Fruit fly (Drosophila melanogaster) whole organism, wandering third instar larva: ENCODE measurements around the gene tara.

ENCODE experiments used
- Abd-B ChIP-seq: fragments of >200 bp; optimal IDR thresholded peaks from 2 replicates; lab custom pipeline; 2017; ENCODE audit warnings: missing biosample characterization, missing genetic modification characterization
- CG32264 ChIP-seq: fragments of 200-800 bp; sonication (Bioruptor generic); optimal IDR thresholded peaks from 2 replicates; lab custom pipeline; 2016; ENCODE audit warnings: missing biosample characterization, missing genetic modification characterization
- CG9705 ChIP-seq: fragments of 200-800 bp; sonication (Bioruptor generic); optimal IDR thresholded peaks from 2 replicates; lab custom pipeline; 2018; ENCODE audit warnings: missing biosample characterization, mild to moderate bottlenecking, missing genetic modification characterization
- CrebA ChIP-seq: fragments of 200-800 bp; sonication (Bioruptor generic); optimal IDR thresholded peaks from 2 replicates; lab custom pipeline; 2016; ENCODE audit warnings: missing biosample characterization, mild to moderate bottlenecking, missing genetic modification characterization, borderline replicate concordance
- Dfd ChIP-seq: fragments of >200 bp; optimal IDR thresholded peaks from 2 replicates; lab custom pipeline; 2017; ENCODE audit warnings: missing biosample characterization, missing genetic modification characterization
- Dif ChIP-seq: fragments of 200-275, 200-300 bp; sonication (Bioruptor generic); optimal IDR thresholded peaks from 2 replicates; lab custom pipeline; 2018; ENCODE audit warnings: missing biosample characterization, missing genetic modification characterization; ENCODE audit not compliant: partially characterized antibody
- GATAd ChIP-seq: sonication (Bioruptor generic); optimal IDR thresholded peaks from 2 replicates; lab custom pipeline; 2016; ENCODE audit warnings: missing biosample characterization, missing genetic modification characterization
- HLH106 ChIP-seq: fragments of 200-800 bp; optimal IDR thresholded peaks from 3 replicates; lab custom pipeline; 2019; ENCODE audit warnings: missing biosample characterization, mild to moderate bottlenecking, missing genetic modification characterization, moderate library complexity
- Hnf4 ChIP-seq: fragments of 200-800 bp; sonication (Bioruptor generic); optimal IDR thresholded peaks from 2 replicates; lab custom pipeline; 2016; ENCODE audit warnings: missing biosample characterization, mild to moderate bottlenecking, missing genetic modification characterization
- Hr78 ChIP-seq: fragments of >200 bp; optimal IDR thresholded peaks from 2 replicates; lab custom pipeline; 2017; ENCODE audit warnings: missing biosample characterization, missing genetic modification characterization
- Hr83 ChIP-seq: fragments of 200-300 bp; sonication (Bioruptor generic); optimal IDR thresholded peaks from 2 replicates; lab custom pipeline; 2016; ENCODE audit warnings: missing biosample characterization, mild to moderate bottlenecking, missing genetic modification characterization, moderate library complexity; ENCODE audit not compliant: poor library complexity, severe bottlenecking
- Jra ChIP-seq: sonication (Bioruptor generic); optimal IDR thresholded peaks from 2 replicates; lab custom pipeline; 2016; ENCODE audit warnings: missing biosample characterization, missing genetic modification characterization
- Mio ChIP-seq: sonication (Bioruptor generic); optimal IDR thresholded peaks from 2 replicates; lab custom pipeline; 2016; ENCODE audit warnings: missing biosample characterization, missing genetic modification characterization
- Myc ChIP-seq: fragments of >200 bp; optimal IDR thresholded peaks from 2 replicates; lab custom pipeline; 2017
- N ChIP-seq: fragments of >200 bp; optimal IDR thresholded peaks from 2 replicates; lab custom pipeline; 2018; ENCODE audit warnings: missing biosample characterization, missing external identifiers, missing genetic modification characterization
- OdsH ChIP-seq: fragments of 200-800 bp; sonication (Bioruptor generic); optimal IDR thresholded peaks from 2 replicates; lab custom pipeline; 2016; ENCODE audit warnings: missing biosample characterization, mild to moderate bottlenecking, missing genetic modification characterization
- Rel ChIP-seq, 2 experiments: fragments of 200-800 bp; sonication (Bioruptor generic) in 1 of 2; optimal IDR thresholded peaks; 2 replicates in 1 of 2; 3 replicates in 1 of 2; lab custom pipeline; 2016 to 2019; ENCODE audit warnings: mild to moderate bottlenecking in 2 of 2, missing biosample characterization in 2 of 2, missing genetic modification characterization in 2 of 2, moderate library complexity in 1 of 2
- Sp1 ChIP-seq: fragments of 200-800 bp; sonication (Bioruptor generic); optimal IDR thresholded peaks from 3 replicates; lab custom pipeline; 2019; ENCODE audit warnings: missing biosample characterization, mild to moderate bottlenecking, missing genetic modification characterization, moderate library complexity
- Vsx2 ChIP-seq: fragments of 200-300, 225-300 bp; sonication (Bioruptor generic); optimal IDR thresholded peaks from 2 replicates; lab custom pipeline; 2018; ENCODE audit warnings: missing biosample characterization, missing genetic modification characterization; ENCODE audit not compliant: partially characterized antibody
- br ChIP-seq: fragments of 200-800 bp; sonication (Bioruptor generic); optimal IDR thresholded peaks from 2 replicates; lab custom pipeline; 2016; ENCODE audit warnings: missing biosample characterization, missing genetic modification characterization
- brk ChIP-seq: fragments of 200-800 bp; sonication (Bioruptor generic); optimal IDR thresholded peaks from 2 replicates; lab custom pipeline; 2016; ENCODE audit warnings: missing biosample characterization, mild to moderate bottlenecking, missing genetic modification characterization
- dl ChIP-seq, 2 experiments: fragments of 175-275, 200-275 bp in 1 of 2; fragments of 200-275 bp in 1 of 2; sonication (Bioruptor generic); optimal IDR thresholded peaks; lab custom pipeline; 2018; ENCODE audit warnings: mild to moderate bottlenecking in 2 of 2, missing biosample characterization in 2 of 2, missing genetic modification characterization in 2 of 2, moderate library complexity in 2 of 2; ENCODE audit not compliant: partially characterized antibody in 2 of 2, insufficient read depth in 1 of 2
- dmrt93B ChIP-seq: fragments of 200-800 bp; sonication (Bioruptor generic); optimal IDR thresholded peaks from 2 replicates; lab custom pipeline; 2018; ENCODE audit warnings: missing biosample characterization, mild to moderate bottlenecking, missing genetic modification characterization
- dsf ChIP-seq: sonication (Bioruptor generic); optimal IDR thresholded peaks from 2 replicates; lab custom pipeline; 2016; ENCODE audit warnings: missing biosample characterization, missing genetic modification characterization, borderline replicate concordance
- ey ChIP-seq: fragments of 200-800 bp; sonication (Bioruptor generic); optimal IDR thresholded peaks from 2 replicates; lab custom pipeline; 2016; ENCODE audit warnings: missing biosample characterization, missing genetic modification characterization
- foxo ChIP-seq, 2 experiments: fragments of 200-800 bp; sonication (Bioruptor generic); optimal IDR thresholded peaks; 2 replicates in 1 of 2; 3 replicates in 1 of 2; lab custom pipeline; 2016 to 2017; ENCODE audit warnings: missing biosample characterization in 2 of 2, missing genetic modification characterization in 2 of 2
- fru ChIP-seq: fragments of 200-800 bp; sonication (Bioruptor generic); optimal IDR thresholded peaks from 3 replicates; lab custom pipeline; 2016; ENCODE audit warnings: missing biosample characterization, mild to moderate bottlenecking, missing genetic modification characterization
- h ChIP-seq: fragments of 200-800 bp; sonication (Bioruptor generic); optimal IDR thresholded peaks from 3 replicates; lab custom pipeline; 2016; ENCODE audit warnings: missing biosample characterization, mild to moderate bottlenecking, missing genetic modification characterization
- jim ChIP-seq: fragments of 175-275, 200-325 bp; sonication (Bioruptor generic); optimal IDR thresholded peaks from 2 replicates; lab custom pipeline; 2016; ENCODE audit warnings: missing biosample characterization, mild to moderate bottlenecking, missing genetic modification characterization
- lola ChIP-seq: fragments of >200 bp; optimal IDR thresholded peaks from 2 replicates; lab custom pipeline; 2017; ENCODE audit warnings: missing biosample characterization, missing genetic modification characterization
- pan ChIP-seq: fragments of >200 bp; optimal IDR thresholded peaks from 2 replicates; lab custom pipeline; 2017
- psq ChIP-seq: fragments of 200-800 bp; sonication (Bioruptor generic); optimal IDR thresholded peaks from 3 replicates; lab custom pipeline; 2017; ENCODE audit warnings: missing biosample characterization, mild to moderate bottlenecking, missing genetic modification characterization, moderate library complexity
- rgr ChIP-seq: fragments of 200-800 bp; sonication (Bioruptor generic); optimal IDR thresholded peaks from 3 replicates; lab custom pipeline; 2016; ENCODE audit warnings: missing biosample characterization, mild to moderate bottlenecking, missing genetic modification characterization
- sage ChIP-seq: fragments of 200-800 bp; sonication (Bioruptor generic); optimal IDR thresholded peaks from 2 replicates; lab custom pipeline; 2016; ENCODE audit warnings: missing biosample characterization, mild to moderate bottlenecking, missing genetic modification characterization
- sv ChIP-seq: fragments of 200-800 bp; sonication (Bioruptor generic); optimal IDR thresholded peaks from 3 replicates; lab custom pipeline; 2016; ENCODE audit warnings: missing biosample characterization, missing genetic modification characterization
- tai ChIP-seq: sonication (Bioruptor generic); optimal IDR thresholded peaks from 2 replicates; lab custom pipeline; 2016; ENCODE audit warnings: missing biosample characterization, missing genetic modification characterization
- usp ChIP-seq: fragments of >200 bp; optimal IDR thresholded peaks from 2 replicates; lab custom pipeline; 2017; ENCODE audit warnings: missing biosample characterization, missing genetic modification characterization
- woc ChIP-seq: sonication (Bioruptor generic); optimal IDR thresholded peaks from 2 replicates; lab custom pipeline; 2016; ENCODE audit warnings: missing biosample characterization, mild to moderate bottlenecking, missing genetic modification characterization

Gene tara

dm6 chr3R:16205155-16205778 is 20.2 kb upstream of the tara start, which contains the start of gene mtSSB:
mtSSB (minus strand) TSS chr3R:16205250.
- TF ChIP-seq jim (GFP tag; lab: Kevin White, UChicago) (peak; percentile 38), HLH106 (tag; lab: Kevin White, UChicago) (peak; percentile 78), N (GFP tag; lab: Kevin White, UChicago) (no peak), CrebA (no peak), fru (peak; percentile 83), woc (GFP tag; lab: Kevin White, UChicago) (no peak), Sp1 (GFP tag; lab: Kevin White, UChicago) (no peak), Rel (GFP tag; optimal IDR thresholded peaks at IDR 0.05; lab: Kevin White, UChicago) (no peak), Rel (tag; optimal IDR thresholded peaks at IDR 0.05; lab: Kevin White, UChicago) (peak; percentile 42), Hnf4 (GFP tag; lab: Kevin White, UChicago) (peak; percentile 91), Dif (GFP tag; lab: Kevin White, UChicago) (no peak), CG32264 (GFP tag; lab: Kevin White, UChicago) (no peak), rgr (GFP tag; lab: Kevin White, UChicago) (peak; percentile 93), CG9705 (GFP tag; lab: Kevin White, UChicago) (peak; percentile 65), Hr83 (GFP tag; lab: Kevin White, UChicago) (peak; percentile 98), Jra (GFP tag; lab: Kevin White, UChicago) (peak; percentile 83), Dfd (no peak), foxo (GFP tag; optimal IDR thresholded peaks at IDR 0.05; lab: Kevin White, UChicago) (peak in 1 of 2 experiments; percentile 93), sv (GFP tag; lab: Kevin White, UChicago) (peak; percentile 69), GATAd (GFP tag; lab: Kevin White, UChicago) (no peak), OdsH (GFP tag; lab: Kevin White, UChicago) (peak; percentile 90), dl (GFP tag; optimal IDR thresholded peaks at IDR 0.05; lab: Kevin White, UChicago; ENCODE audit: insufficient read depth in 1 of 2, partially characterized antibody in 2 of 2) (peak in 1 of 2 experiments; percentile 2), Myc (lab: Kevin White, UChicago) (peak; percentile 95), lola (GFP tag; lab: Kevin White, UChicago) (no peak), h (GFP tag; lab: Kevin White, UChicago) (peak; percentile 91), ey (GFP tag; lab: Kevin White, UChicago) (peak; percentile 83), Mio (GFP tag; lab: Kevin White, UChicago) (no peak), usp (GFP tag; lab: Kevin White, UChicago) (no peak), Vsx2 (GFP tag; lab: Kevin White, UChicago) (peak; percentile 36), Abd-B (GFP tag; lab: Kevin White, UChicago) (no peak), sage (GFP tag; lab: Kevin White, UChicago) (peak; percentile 52), psq (GFP tag; lab: Kevin White, UChicago) (peak; percentile 79), dsf (GFP tag; lab: Kevin White, UChicago) (peak; percentile 67), dmrt93B (peak; percentile 52), tai (GFP tag; lab: Kevin White, UChicago) (peak; percentile 92), brk (GFP tag; lab: Kevin White, UChicago) (peak; percentile 84), pan (lab: Kevin White, UChicago) (no peak), Hr78 (GFP tag; lab: Kevin White, UChicago) (no peak), br (GFP tag; lab: Kevin White, UChicago) (peak; percentile 88)

- TF ChIP-seq Sp1 (GFP tag; lab: Kevin White, UChicago) (peak; percentile 18), brk (GFP tag; lab: Kevin White, UChicago) (no peak), Rel (GFP tag; optimal IDR thresholded peaks at IDR 0.05; lab: Kevin White, UChicago) (no peak), Rel (tag; optimal IDR thresholded peaks at IDR 0.05; lab: Kevin White, UChicago) (no peak), Vsx2 (GFP tag; lab: Kevin White, UChicago) (no peak), HLH106 (tag; lab: Kevin White, UChicago) (peak; percentile 6), woc (GFP tag; lab: Kevin White, UChicago) (no peak), Dif (GFP tag; lab: Kevin White, UChicago) (no peak)
These were observed 19.3 kb upstream of the tara start for dm6 chr3R:16206162-16206561.
